Worm (Caenorhabditis elegans) whole organism, L1 larva: ENCODE measurements around the gene idpp-5.

Experiments used
- lsy-2 ChIP-seq, 2 experiments: fragments of 150-350 bp; optimal IDR thresholded peaks; 2 replicates each; lab custom pipeline; 2014; ENCODE audit warnings: missing biosample characterization in 2 of 2, missing genetic modification characterization in 2 of 2
- nhr-11 ChIP-seq: fragments of 150-350 bp; optimal IDR thresholded peaks from 2 replicates; lab custom pipeline; 2014; ENCODE audit warnings: missing biosample characterization, missing genetic modification characterization
- sox-4 ChIP-seq: sonication (generic microtip); optimal IDR thresholded peaks from 2 replicates; lab custom pipeline; 2016; ENCODE audit warnings: missing genetic modification characterization, missing compliant biosample characterization

- TF ChIP-seq lsy-2 (tag; optimal IDR thresholded peaks at IDR 0.05; lab: Kevin White, UChicago) (no peak), nhr-11 (tag; lab: Kevin White, UChicago) (no peak), sox-4 (tag; lab: Kevin White, UChicago) (no peak)
Measured at ce11 chrX:3755753-3756152, 36.9 kb downstream of the idpp-5 start.
